Worm (Caenorhabditis elegans) whole organism, L4 larva: ENCODE results near the gene sqt-2.

Source experiments
- D1046.2 ChIP-seq: fragments of 200-800 bp; sonication (Bioruptor generic); IDR thresholded peaks from 2 replicates; pipeline ENCODE4 v1.3.6; 2022; ENCODE audit warnings: missing genetic modification characterization, missing compliant biosample characterization
- ama-1 ChIP-seq: fragments of 150-350 bp; optimal IDR thresholded peaks from 2 replicates; lab custom pipeline; 2014; ENCODE audit warnings: inconsistent platforms, mixed read lengths
- ceh-62 ChIP-seq: sonication (generic microtip); optimal IDR thresholded peaks from 2 replicates; lab custom pipeline; 2017; ENCODE audit warnings: missing biosample characterization, missing genetic modification characterization
- ceh-82 ChIP-seq: sonication (generic microtip); optimal IDR thresholded peaks from 2 replicates; lab custom pipeline; 2017; ENCODE audit warnings: missing biosample characterization, missing genetic modification characterization
- mxl-2 ChIP-seq: fragments of 200-800 bp; sonication (Bioruptor generic); conservative IDR thresholded peaks from 2 replicates; pipeline ENCODE4 v1.3.6; 2022; ENCODE audit warnings: missing genetic modification reagents, missing genetic modification characterization, missing compliant biosample characterization
- nhr-237 ChIP-seq: sonication (generic microtip); optimal IDR thresholded peaks from 2 replicates; lab custom pipeline; 2017; ENCODE audit warnings: missing biosample characterization, missing genetic modification characterization
- nhr-28 ChIP-seq: fragments of 150-350 bp; optimal IDR thresholded peaks from 2 replicates; lab custom pipeline; 2014; ENCODE audit warnings: missing biosample characterization, missing genetic modification characterization
- pha-4 ChIP-seq, 2 experiments: fragments of 150-350 bp in 1 of 2; fragments of 200-800 bp in 1 of 2; sonication (Bioruptor generic) in 1 of 2; IDR thresholded peaks in 1 of 2; optimal IDR thresholded peaks in 1 of 2; 2 replicates each; pipeline versions ENCODE4 v1.3.6 to Lab custom; 2014 to 2022; ENCODE audit warnings: missing genetic modification characterization in 2 of 2, missing genetic modification reagents in 2 of 2, missing biosample characterization in 1 of 2, missing compliant biosample characterization in 1 of 2
- php-3 ChIP-seq: fragments of 200-800 bp; sonication (Bioruptor generic); IDR thresholded peaks from 2 replicates; pipeline ENCODE4 v1.3.6; 2022; ENCODE audit warnings: missing genetic modification reagents, missing genetic modification characterization, missing compliant biosample characterization
- unc-62 ChIP-seq, 3 experiments: fragments of 150-350 bp in 1 of 3; sonication (generic microtip); optimal IDR thresholded peaks in 2 of 3; peaks in 1 of 3; 1 replicate in 1 of 3; 2 replicates in 2 of 3; lab custom pipeline; 2014 to 2017; ENCODE audit warnings: missing biosample characterization in 3 of 3, missing genetic modification characterization in 3 of 3, missing genetic modification reagents in 3 of 3, missing genotype in 1 of 3

DNA sequence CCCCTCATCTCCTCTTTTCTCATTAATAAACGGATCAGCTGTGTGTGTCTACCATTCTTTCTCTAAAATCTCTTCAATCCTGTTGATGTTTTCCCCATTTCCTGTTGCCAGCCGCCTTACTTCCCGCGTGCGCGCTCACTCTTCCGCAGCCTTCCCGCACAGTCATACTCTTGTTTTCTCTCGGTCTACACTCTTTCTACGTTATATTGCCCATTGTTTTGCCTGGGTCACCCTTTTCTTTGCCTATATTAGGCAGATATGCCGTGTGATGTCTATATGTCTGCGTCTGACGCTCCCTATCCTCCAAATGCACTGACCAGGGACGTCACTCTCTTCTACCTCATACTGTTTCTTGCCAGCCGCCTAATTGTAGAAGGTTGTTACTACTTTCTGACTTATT, 43.2 kb downstream of the sqt-2 start:
- TF ChIP-seq unc-62 (GFP tag; optimal IDR thresholded peaks at IDR 0.05 in 1 of 2; lab: Kevin White, UChicago) (peak in 1 of 2 experiments; percentile 57), unc-62 (tag; optimal IDR thresholded peaks at IDR 0.05; lab: Kevin White, UChicago) (no peak), pha-4 (GFP tag; IDR thresholded peaks at IDR 0.05; lab: Robert Waterston, UW) (no peak), pha-4 (tag; optimal IDR thresholded peaks at IDR 0.05; lab: Kevin White, UChicago) (no peak), nhr-28 (tag; lab: Kevin White, UChicago) (peak; percentile 51), D1046.2 (GFP tag; lab: Robert Waterston, UW) (no peak), mxl-2 (no peak), ceh-82 (tag; lab: Kevin White, UChicago) (no peak), nhr-237 (tag; lab: Kevin White, UChicago) (no peak), ama-1 (lab: Kevin White, UChicago) (no peak), ceh-62 (tag; lab: Kevin White, UChicago) (no peak), php-3 (GFP tag; lab: Robert Waterston, UW) (no peak)
